Worm (Caenorhabditis elegans) whole organism, dauer: Measurements from ENCODE around the gene F07F6.4.

Experiments used
- unc-62 ChIP-seq: sonication (generic microtip); optimal IDR thresholded peaks from 2 replicates; lab custom pipeline; 2017; ENCODE audit warnings: missing biosample characterization, missing genetic modification reagents, missing genetic modification characterization

F07F6.4 gene

DNA sequence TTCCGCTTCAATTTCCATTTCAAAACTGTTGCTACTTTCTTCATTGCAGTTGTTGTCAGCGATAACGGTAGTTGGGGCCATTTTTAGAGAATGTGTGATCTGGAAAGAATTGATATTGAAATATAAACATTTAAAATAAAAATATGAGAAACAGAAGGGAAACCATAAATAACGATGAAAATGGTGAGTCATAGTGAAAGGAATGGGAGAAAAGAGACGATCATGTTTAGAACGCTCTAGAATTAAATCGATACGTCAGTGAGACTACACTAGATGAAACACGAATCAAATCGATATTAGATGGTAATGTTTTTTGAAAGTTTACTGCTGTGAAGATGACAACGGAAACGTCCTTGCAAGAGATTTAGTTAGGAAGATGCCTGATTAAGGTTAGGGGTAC, 20.4 kb downstream of the F07F6.4 start, which contains the start of the genes EEED8.12 and EEED8.4:
TSS of gene EEED8.12 (minus strand) at position 101 of the 400 bp plus-strand sequence.
TSS of gene EEED8.4 (plus strand) at position 396 of the 400 bp plus-strand sequence.
- TF ChIP-seq unc-62 (GFP tag; lab: Kevin White, UChicago): no peak

DNA sequence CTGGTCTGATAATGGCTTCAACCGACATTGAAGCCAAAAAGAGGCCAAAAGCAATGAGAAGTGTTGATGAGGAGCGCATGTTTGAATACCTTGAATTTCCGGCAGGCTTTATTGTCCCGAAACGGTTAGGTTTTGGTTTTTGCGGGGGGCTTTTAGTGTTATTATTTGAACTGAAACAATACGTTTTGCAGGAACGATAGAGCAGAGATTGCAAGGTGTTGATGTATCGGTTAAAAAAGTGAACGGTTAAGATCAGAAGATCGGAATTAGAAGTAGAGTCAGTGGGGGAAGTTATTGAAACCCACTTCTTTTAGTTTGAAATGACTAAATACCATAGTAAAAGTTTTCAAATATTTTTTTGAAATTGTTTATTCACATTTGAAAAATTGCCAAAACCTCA, 21.8 kb downstream of the F07F6.4 start, which contains the start of gene clec-141:
TSS of gene clec-141 (minus strand) at position 101 of the 400 bp plus-strand sequence.
- TF ChIP-seq unc-62 (GFP tag; lab: Kevin White, UChicago): no peak

DNA sequence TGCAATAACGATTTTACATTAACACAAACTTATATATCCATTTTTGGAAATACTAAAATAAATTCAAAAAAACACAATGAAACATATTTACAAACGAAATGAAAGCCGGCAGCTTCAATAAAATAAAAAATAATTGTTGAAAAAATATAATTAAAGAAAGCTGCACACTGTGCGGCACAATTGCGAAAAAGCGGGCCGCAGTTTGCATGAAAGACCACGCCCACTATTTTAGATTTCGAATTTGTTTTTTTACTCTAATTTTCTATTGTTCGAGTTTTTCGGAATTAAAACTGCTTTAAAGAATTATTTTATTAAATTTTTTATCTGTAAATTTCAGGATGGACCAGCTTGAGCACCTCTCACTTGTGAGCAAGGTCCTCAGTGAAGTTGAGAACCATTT, 30.2 kb downstream of the F07F6.4 start, which contains the start of gene mog-5:
TSS of gene mog-5 (plus strand) at position 338 of the 400 bp plus-strand sequence.
- TF ChIP-seq unc-62 (GFP tag; lab: Kevin White, UChicago): no peak

DNA sequence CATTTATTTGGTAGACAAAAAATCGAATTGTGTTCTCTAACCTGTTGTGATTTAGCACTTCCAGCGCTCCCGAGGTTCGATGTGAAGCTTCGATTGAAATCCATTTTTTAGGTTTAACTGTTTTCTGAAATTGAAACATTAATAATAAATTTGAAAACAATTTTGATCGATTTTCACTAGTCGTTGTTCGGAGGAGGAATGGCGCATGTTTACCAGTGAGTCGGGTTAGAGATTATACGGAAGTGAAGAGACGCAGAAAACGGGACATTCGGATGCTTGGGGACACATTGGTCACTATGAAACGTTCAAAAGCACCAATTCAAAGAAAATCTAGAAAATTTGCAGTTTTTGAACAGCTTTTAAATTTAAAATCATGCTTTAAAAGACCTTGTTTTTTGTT, 30.6 kb downstream of the F07F6.4 start, which contains the start of gene fbxl-3:
TSS of gene fbxl-3 (minus strand) at position 124 of the 400 bp plus-strand sequence.
- no peak for TF ChIP-seq unc-62 (GFP tag; lab: Kevin White, UChicago)

DNA sequence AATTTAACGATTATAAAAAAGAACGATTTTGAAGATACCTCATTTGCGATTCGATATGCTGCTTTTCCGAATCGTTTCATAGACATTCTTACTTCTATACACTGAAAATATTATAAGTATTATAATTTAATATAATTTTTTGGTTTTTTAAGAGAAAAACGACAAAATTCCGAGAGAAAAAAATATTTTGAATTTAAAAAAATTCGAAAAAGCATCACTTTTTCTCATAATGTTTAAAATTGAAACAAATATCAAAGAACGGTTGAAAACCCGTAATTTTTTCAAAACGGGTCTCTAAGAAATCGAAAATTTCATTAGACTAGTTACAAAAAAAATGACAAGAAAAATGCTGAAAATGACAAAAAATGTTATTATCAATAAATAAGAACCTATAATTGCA, 33.8 kb downstream of the F07F6.4 start, which contains the start of gene pink-1:
TSS of gene pink-1 (minus strand) at position 101 of the 400 bp plus-strand sequence.
- no peak for TF ChIP-seq unc-62 (GFP tag; lab: Kevin White, UChicago)

DNA sequence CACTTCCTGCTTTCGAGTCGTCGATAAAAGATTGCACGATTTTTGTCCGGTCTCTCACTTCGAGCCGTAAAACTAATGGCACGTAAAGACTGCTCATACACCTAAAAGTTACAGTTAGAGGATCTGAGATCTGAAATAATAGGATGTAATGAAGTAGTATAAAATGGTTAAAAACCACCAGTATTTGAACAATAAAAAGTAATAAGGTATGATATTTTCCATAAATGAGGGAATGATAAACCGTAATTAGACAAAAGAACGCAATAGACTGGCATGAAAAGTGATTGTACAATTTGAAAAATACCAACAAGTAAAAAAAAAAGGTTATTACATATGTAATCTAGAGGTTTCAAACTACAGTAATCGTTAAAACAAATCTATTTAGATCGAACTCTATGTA, 36.3 kb downstream of the F07F6.4 start, which contains the start of gene brap-2:
TSS of gene brap-2 (minus strand) at position 101 of the 400 bp plus-strand sequence.
- no peak for TF ChIP-seq unc-62 (GFP tag; lab: Kevin White, UChicago)

DNA sequence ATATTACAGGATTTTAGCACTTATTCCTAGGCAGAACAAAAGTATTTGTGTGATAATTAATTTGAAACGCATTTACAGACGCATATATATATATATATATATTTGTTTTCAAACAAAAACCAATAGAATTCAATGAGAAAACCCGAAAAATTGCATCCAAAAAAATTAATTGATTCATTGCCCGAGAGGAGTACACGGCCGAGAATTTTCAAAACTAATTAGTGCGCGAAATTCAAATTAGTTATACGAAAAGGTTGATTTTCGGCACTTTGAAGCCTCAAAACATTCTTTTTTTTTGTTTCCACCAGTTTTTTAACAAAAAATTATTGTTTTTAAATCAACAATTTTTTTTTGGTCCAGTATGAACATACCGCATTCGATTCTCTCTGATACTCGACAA, 37.9 kb downstream of the F07F6.4 start:
- TF ChIP-seq unc-62 (GFP tag; lab: Kevin White, UChicago): no peak

DNA sequence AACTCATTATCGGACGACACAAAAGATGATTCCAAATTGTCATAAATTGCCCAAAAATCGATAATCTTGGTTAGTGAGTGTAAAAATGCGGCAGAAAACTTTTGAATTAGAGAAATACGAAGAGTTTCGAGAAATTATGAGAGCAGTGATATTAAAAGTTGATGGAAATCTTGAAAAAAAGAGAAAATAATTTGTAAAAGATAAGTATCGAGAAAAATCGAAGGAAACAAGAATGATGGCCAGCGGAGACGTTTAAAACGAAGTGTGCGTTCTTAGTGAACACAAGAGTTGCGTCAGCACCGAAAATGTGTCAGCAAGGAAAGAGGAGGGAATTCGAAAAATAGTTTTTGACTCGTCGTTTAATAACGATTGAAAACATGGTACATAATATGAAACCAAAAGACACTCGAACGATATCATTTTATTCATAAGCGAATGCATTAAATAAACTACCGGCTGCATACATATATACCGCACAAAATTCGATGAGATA, 39.5 kb downstream of the F07F6.4 start, which contains the start of gene ndx-6:
TSS of gene ndx-6 (minus strand) at position 51 of the 493 bp plus-strand sequence.
- no peak for TF ChIP-seq unc-62 (GFP tag; lab: Kevin White, UChicago)

DNA sequence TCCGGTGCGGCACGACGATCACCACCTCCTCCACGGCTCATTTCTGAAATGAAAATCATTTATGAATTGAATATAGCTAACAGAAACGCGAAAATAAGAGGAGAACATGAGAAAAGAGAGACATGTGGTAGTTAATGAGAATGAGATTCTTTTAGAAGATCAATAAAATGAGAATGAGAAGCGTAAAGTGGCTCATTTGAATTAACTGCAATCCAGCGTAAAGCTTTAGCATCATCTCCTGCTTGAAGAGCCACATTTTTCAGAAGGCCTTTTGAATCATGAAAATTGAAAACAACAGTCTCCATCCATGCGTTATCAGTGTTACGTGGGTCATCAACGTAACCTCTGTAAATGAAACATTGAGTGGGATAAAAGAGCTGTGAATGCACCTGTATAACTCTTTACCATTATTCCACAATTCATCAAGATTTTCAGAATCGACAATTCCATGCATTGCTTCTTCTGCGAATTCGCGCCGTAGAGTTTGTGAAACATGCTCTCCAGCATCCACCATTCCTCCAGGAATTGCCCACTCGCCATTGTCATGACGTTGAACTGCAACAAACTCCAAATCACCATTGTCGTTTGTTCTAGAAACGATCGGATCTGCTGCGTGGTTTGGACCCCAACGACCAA, 40.5 kb downstream of the F07F6.4 start, which contains the start of gene rsp-4:
TSS of gene rsp-4 (minus strand) at position 51 of the 636 bp plus-strand sequence.
- no peak for TF ChIP-seq unc-62 (GFP tag; lab: Kevin White, UChicago)

DNA sequence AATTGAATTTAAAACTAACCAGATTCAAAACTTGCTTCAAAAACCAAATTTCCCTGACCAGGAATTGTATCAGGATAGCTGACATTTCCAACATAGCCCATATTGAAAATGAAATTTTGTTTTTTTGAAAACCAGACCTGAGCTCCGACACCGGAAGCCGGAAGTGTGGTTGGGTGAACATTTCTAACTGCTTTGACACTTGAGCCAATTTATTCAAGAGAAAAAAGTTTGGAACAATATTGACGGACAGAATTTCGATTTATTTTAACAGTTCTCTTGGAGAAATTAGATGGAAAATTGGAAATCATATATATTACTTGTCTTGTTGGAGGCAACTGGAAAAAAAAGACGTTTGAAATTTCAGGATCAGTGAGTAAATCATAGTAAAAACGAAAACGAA, 42.2 kb downstream of the F07F6.4 start, which contains the start of gene ccpp-6:
TSS of gene ccpp-6 (minus strand) at position 101 of the 400 bp plus-strand sequence.
- TF ChIP-seq unc-62 (GFP tag; lab: Kevin White, UChicago): no peak

DNA sequence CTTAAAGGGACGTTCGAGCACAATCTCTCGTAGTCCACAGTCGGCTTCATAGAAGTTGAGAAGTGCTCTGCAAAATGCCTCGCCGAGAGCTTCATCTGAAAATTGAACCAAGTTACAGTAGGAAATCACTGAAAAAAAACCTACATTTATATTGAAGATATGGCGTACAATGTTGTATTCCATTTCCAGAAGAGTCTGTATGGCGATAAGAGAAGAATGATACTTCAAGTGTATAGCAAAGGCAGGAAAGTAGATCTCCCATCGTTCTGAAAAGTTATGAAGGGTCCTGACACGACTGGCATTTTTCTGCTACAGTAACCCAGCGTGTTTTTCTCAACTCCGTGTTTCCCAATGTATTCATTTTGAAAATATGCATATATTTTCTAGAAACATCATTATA, 45.1 kb downstream of the F07F6.4 start:
- TF ChIP-seq unc-62 (GFP tag; lab: Kevin White, UChicago): no peak

DNA sequence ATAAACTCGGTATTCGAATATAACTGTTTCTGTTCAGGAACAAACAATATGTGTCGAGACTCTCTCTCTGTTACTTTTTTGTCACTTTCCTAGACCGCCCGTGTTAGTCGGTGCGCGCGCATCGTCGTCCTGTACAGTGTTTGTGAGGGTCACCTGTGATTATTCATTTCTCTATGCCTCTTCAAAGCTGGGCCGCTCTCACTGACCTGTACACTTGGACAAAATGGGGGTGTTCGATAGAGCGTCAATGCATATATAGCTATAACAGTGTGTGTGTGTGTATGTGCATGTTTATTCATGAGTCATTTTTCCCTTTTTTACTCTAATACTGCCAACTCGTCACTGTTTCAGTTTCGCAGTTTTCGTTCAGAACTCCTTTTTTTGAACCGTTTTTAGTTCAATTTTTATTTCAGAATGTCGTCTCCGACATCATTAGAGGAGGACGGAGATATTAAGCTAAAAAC, 49.7 kb downstream of the F07F6.4 start, which contains the start of gene pkc-3:
TSS of gene pkc-3 (plus strand) at position 414 of the 464 bp plus-strand sequence.
- TF ChIP-seq unc-62 (GFP tag; lab: Kevin White, UChicago): no peak

DNA sequence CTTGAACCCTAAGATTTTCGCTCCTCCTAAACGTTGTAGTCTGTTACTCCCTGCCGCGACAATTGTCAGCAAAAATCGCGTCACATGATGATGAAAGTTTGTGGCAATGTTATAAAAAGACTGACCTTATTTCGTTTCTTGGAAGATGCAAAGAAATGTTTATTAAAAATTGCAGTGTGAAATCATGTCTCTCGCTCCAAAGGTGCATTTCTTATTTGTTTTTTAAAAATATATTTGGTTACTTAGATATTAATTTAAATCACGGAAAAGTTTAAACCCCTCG, 51.2 kb downstream of the F07F6.4 start:
- TF ChIP-seq unc-62 (GFP tag; lab: Kevin White, UChicago): no peak

DNA sequence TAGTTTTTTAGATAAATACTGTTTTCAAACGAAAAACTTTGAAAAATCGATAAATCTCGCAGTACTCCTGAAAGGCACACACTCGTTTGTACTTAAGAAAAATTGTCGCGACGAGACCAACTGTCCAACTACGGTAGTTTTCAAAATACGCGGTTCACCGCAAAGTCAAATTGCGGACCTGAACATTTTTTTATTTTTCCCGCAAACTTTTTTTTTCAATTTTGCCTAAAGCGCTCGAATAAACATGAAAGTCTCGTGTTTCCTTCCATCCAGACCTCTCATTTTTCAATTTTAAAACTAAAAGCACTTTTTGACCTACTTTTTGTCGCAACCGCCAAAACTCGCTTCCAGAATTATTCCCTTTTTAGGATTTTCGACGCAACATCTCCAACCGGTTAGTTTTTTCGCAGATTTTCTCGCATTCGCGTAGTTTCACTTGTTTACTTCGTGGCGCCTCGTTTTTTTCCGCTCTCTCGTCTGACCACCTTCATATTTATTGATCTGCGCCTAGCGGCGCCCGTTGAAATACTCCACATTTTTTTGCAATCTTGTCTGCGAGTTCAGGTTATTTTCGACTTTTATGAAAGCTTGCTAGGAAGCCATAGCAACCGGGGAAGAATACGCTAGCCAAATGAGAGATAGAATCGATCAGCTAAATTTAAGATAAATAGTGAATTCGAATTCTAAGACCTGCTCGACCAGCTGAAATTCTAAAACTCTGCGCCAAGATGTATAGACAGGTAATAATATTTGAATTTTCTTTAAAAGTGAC, 51.7 kb downstream of the F07F6.4 start, which contains the start of gene prdx-2:
TSS of gene prdx-2 (plus strand) at position 729 of the 772 bp plus-strand sequence.
- TF ChIP-seq unc-62 (GFP tag; lab: Kevin White, UChicago): no peak
